Worm (Caenorhabditis elegans) whole organism, L4 larva: ENCODE data around the gene jnk-1.

Experiments
- Y105C5A.15 ChIP-seq: fragments of 200-800 bp; sonication (Bioruptor generic); IDR thresholded peaks from 2 replicates; pipeline ENCODE4 v1.3.6; 2022; ENCODE audit warnings: missing genetic modification characterization, missing compliant biosample characterization
- Y48G9A.11 ChIP-seq: fragments of 200-800 bp; sonication (Bioruptor generic); IDR thresholded peaks from 2 replicates; pipeline ENCODE4 v1.3.6; 2022; ENCODE audit warnings: missing genetic modification reagents, missing genetic modification characterization, missing compliant biosample characterization
- Y75B8A.6 ChIP-seq: fragments of 200-800 bp; sonication (Bioruptor generic); IDR thresholded peaks from 2 replicates; pipeline ENCODE4 v1.3.6; 2022; ENCODE audit warnings: missing genetic modification reagents, missing genetic modification characterization, missing compliant biosample characterization
- ZK337.2 ChIP-seq: fragments of 200-800 bp; sonication (Bioruptor generic); IDR thresholded peaks from 2 replicates; pipeline ENCODE4 v1.3.6; 2022; ENCODE audit warnings: missing genetic modification reagents, missing genetic modification characterization, missing compliant biosample characterization
- aha-1 ChIP-seq: fragments of 150-350 bp; peaks from one replicate; lab custom pipeline; 2014; ENCODE audit warnings: missing biosample characterization, missing genetic modification characterization
- ceh-20 ChIP-seq: fragments of 200-800 bp; sonication (Bioruptor generic); IDR thresholded peaks from 2 replicates; pipeline ENCODE4 v1.3.6; 2022; ENCODE audit warnings: missing genetic modification reagents, missing genetic modification characterization, missing compliant biosample characterization
- ceh-32 ChIP-seq: sonication (generic microtip); optimal IDR thresholded peaks from 2 replicates; lab custom pipeline; 2016; ENCODE audit warnings: mild to moderate bottlenecking, missing genetic modification characterization, missing compliant biosample characterization; ENCODE audit not compliant: poor library complexity
- ceh-62 ChIP-seq: sonication (generic microtip); optimal IDR thresholded peaks from 2 replicates; lab custom pipeline; 2017; ENCODE audit warnings: missing biosample characterization, missing genetic modification characterization
- ces-1 ChIP-seq: fragments of 150-350 bp; sonication (generic microtip); optimal IDR thresholded peaks from 4 replicates; lab custom pipeline; 2014; ENCODE audit warnings: missing biosample characterization, missing genetic modification reagents, missing genetic modification characterization
- daf-12 ChIP-seq: fragments of 150-350 bp; optimal IDR thresholded peaks from 2 replicates; lab custom pipeline; 2014; ENCODE audit warnings: missing biosample characterization, missing genetic modification reagents, missing genetic modification characterization
- daf-16 ChIP-seq, 3 experiments: sonication (generic microtip); optimal IDR thresholded peaks; 2 replicates each; lab custom pipeline; 2016 to 2017; ENCODE audit warnings: missing genetic modification characterization in 3 of 3, missing genetic modification reagents in 3 of 3, mild to moderate bottlenecking in 2 of 3, missing compliant biosample characterization in 2 of 3, missing biosample characterization in 1 of 3, moderate library complexity in 1 of 3
- dpl-1 ChIP-seq: fragments of 150-350 bp; optimal IDR thresholded peaks from 2 replicates; lab custom pipeline; 2014; ENCODE audit warnings: missing biosample characterization, missing genetic modification reagents, missing genetic modification characterization
- dve-1 ChIP-seq: sonication (generic microtip); optimal IDR thresholded peaks from 2 replicates; lab custom pipeline; 2017; ENCODE audit warnings: antibody characterized with exemption, mild to moderate bottlenecking, missing genetic modification characterization, missing compliant biosample characterization; ENCODE audit not compliant: insufficient read depth
- egl-43 ChIP-seq: fragments of 200-800 bp; sonication (Bioruptor generic); IDR thresholded peaks from 2 replicates; pipeline ENCODE4 v1.3.6; 2022; ENCODE audit warnings: missing genetic modification reagents, missing genetic modification characterization, missing compliant biosample characterization
- fos-1 ChIP-seq: fragments of 150-350 bp; optimal IDR thresholded peaks from 2 replicates; lab custom pipeline; 2014; ENCODE audit warnings: missing biosample characterization, missing genetic modification characterization
- hlh-11 ChIP-seq: fragments of 200-800 bp; sonication (Bioruptor generic); optimal IDR thresholded peaks from 2 replicates; lab custom pipeline; 2018; ENCODE audit warnings: mild to moderate bottlenecking, missing genetic modification characterization, missing compliant biosample characterization
- hlh-30 ChIP-seq: sonication (generic microtip); optimal IDR thresholded peaks from 2 replicates; lab custom pipeline; 2017; ENCODE audit warnings: antibody characterized with exemption, mild to moderate bottlenecking, missing genetic modification characterization, missing compliant biosample characterization; ENCODE audit not compliant: insufficient read depth
- lin-1 ChIP-seq: fragments of 200-800 bp; sonication (Bioruptor generic); IDR thresholded peaks from 2 replicates; pipeline ENCODE4 v1.3.6; 2022; ENCODE audit warnings: missing genetic modification reagents, missing genetic modification characterization, missing compliant biosample characterization
- lin-39 ChIP-seq: fragments of 150-350 bp; optimal IDR thresholded peaks from 2 replicates; lab custom pipeline; 2014; ENCODE audit warnings: missing biosample characterization, missing genetic modification reagents, missing genetic modification characterization
- lsy-2 ChIP-seq, 2 experiments: fragments of 150-350 bp in 1 of 2; sonication (generic microtip) in 1 of 2; optimal IDR thresholded peaks; 2 replicates each; lab custom pipeline; 2014 to 2017; ENCODE audit warnings: missing biosample characterization in 2 of 2, missing genetic modification characterization in 2 of 2
- mep-1 ChIP-seq: fragments of 150-350 bp; sonication (generic microtip); optimal IDR thresholded peaks from 3 replicates; lab custom pipeline; 2014; ENCODE audit warnings: missing biosample characterization, missing genetic modification characterization
- mes-2 ChIP-seq: sonication (generic microtip); optimal IDR thresholded peaks from 2 replicates; lab custom pipeline; 2016; ENCODE audit warnings: missing genotype, mild to moderate bottlenecking, missing genetic modification characterization, missing compliant biosample characterization; ENCODE audit not compliant: poor library complexity, severe bottlenecking
- mxl-2 ChIP-seq: fragments of 200-800 bp; sonication (Bioruptor generic); conservative IDR thresholded peaks from 2 replicates; pipeline ENCODE4 v1.3.6; 2022; ENCODE audit warnings: missing genetic modification reagents, missing genetic modification characterization, missing compliant biosample characterization
- nhr-10 ChIP-seq: fragments of 150-350 bp; optimal IDR thresholded peaks from 2 replicates; lab custom pipeline; 2014; ENCODE audit warnings: missing biosample characterization, missing genetic modification characterization
- nhr-111 ChIP-seq: fragments of 200-800 bp; sonication (Bioruptor generic); optimal IDR thresholded peaks from 2 replicates; lab custom pipeline; 2018; ENCODE audit warnings: mild to moderate bottlenecking, missing genetic modification characterization, missing compliant biosample characterization
- nhr-237 ChIP-seq: sonication (generic microtip); optimal IDR thresholded peaks from 2 replicates; lab custom pipeline; 2017; ENCODE audit warnings: missing biosample characterization, missing genetic modification characterization
- nhr-25 ChIP-seq: sonication (generic microtip); optimal IDR thresholded peaks from 2 replicates; lab custom pipeline; 2017; ENCODE audit warnings: missing genetic modification characterization, mild to moderate bottlenecking, missing compliant biosample characterization, antibody characterized with exemption, moderate library complexity, borderline replicate concordance; ENCODE audit not compliant: insufficient read depth
- nhr-41 ChIP-seq: fragments of 200-800 bp; sonication (Bioruptor generic); IDR thresholded peaks from 2 replicates; pipeline ENCODE4 v1.3.6; 2022; ENCODE audit warnings: missing genetic modification reagents, missing genetic modification characterization, missing compliant biosample characterization
- nhr-6 ChIP-seq: fragments of 150-350 bp; optimal IDR thresholded peaks from 2 replicates; lab custom pipeline; 2014; ENCODE audit warnings: missing biosample characterization, missing genetic modification characterization
- nhr-76 ChIP-seq: fragments of 150-350 bp; optimal IDR thresholded peaks from 2 replicates; lab custom pipeline; 2014; ENCODE audit warnings: missing biosample characterization, missing genetic modification characterization
- rbr-2 ChIP-seq: sonication (generic microtip); optimal IDR thresholded peaks from 2 replicates; lab custom pipeline; 2016; ENCODE audit warnings: missing genotype, missing genetic modification characterization, missing compliant biosample characterization
- saeg-2 ChIP-seq: fragments of 200-800 bp; sonication (Bioruptor generic); IDR thresholded peaks from 2 replicates; pipeline ENCODE4 v1.3.6; 2022; ENCODE audit warnings: missing genetic modification reagents, missing genetic modification characterization, missing compliant biosample characterization
- snpc-1.2 ChIP-seq: fragments of 200-800 bp; sonication (Bioruptor generic); IDR thresholded peaks from 2 replicates; pipeline ENCODE4 v1.3.6; 2022; ENCODE audit warnings: missing genetic modification reagents, missing genetic modification characterization, missing compliant biosample characterization
- spr-1 ChIP-seq: sonication (generic microtip); optimal IDR thresholded peaks from 2 replicates; lab custom pipeline; 2016; ENCODE audit warnings: mild to moderate bottlenecking, missing genetic modification characterization, missing compliant biosample characterization
- unc-130 ChIP-seq: sonication (generic microtip); optimal IDR thresholded peaks from 2 replicates; lab custom pipeline; 2016; ENCODE audit warnings: missing genetic modification reagents, missing genetic modification characterization, missing compliant biosample characterization
- unc-62 ChIP-seq, 3 experiments: fragments of 150-350 bp in 1 of 3; sonication (generic microtip); optimal IDR thresholded peaks in 2 of 3; peaks in 1 of 3; 1 replicate in 1 of 3; 2 replicates in 2 of 3; lab custom pipeline; 2014 to 2017; ENCODE audit warnings: missing biosample characterization in 3 of 3, missing genetic modification characterization in 3 of 3, missing genetic modification reagents in 3 of 3, missing genotype in 1 of 3
- vab-7 ChIP-seq: fragments of 200-800 bp; sonication (Bioruptor generic); IDR thresholded peaks from 2 replicates; pipeline ENCODE4 v1.3.6; 2022; ENCODE audit warnings: missing genetic modification reagents, missing genetic modification characterization, missing compliant biosample characterization
- zfp-2 ChIP-seq: sonication (generic microtip); optimal IDR thresholded peaks from 2 replicates; lab custom pipeline; 2016; ENCODE audit warnings: mild to moderate bottlenecking, missing genetic modification characterization, missing compliant biosample characterization

The jnk-1 gene

DNA sequence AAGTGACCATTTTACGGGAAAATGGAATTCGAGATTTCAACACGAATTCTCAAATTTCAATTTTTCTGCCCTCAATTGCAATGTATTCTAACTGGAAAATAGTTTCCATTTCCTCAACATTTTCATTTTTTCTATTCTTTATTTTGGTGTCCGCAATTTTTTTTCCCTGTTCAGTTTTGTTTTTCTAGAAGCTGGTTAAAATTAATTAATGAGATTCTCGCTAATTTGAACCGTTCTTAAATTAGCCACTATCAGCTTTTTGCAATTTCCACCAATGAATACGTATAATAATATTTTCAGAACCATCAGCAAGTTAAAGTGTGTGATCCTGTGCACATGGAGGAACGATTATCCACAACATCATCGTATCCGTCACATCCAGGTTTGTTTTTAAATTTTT is at the start of gene jnk-1:
Gene jnk-1, plus strand, starts transcription at position 301 of the 400 bp plus-strand sequence.
- TF ChIP-seq daf-16 (GFP tag; optimal IDR thresholded peaks at IDR 0.05; lab: Kevin White, UChicago) (no peak), daf-16 (tag; optimal IDR thresholded peaks at IDR 0.05; lab: Kevin White, UChicago) (no peak), hlh-11 (tag; lab: Kevin White, UChicago) (no peak), Y48G9A.11 (GFP tag; lab: Robert Waterston, UW) (no peak), fos-1 (no peak)

DNA sequence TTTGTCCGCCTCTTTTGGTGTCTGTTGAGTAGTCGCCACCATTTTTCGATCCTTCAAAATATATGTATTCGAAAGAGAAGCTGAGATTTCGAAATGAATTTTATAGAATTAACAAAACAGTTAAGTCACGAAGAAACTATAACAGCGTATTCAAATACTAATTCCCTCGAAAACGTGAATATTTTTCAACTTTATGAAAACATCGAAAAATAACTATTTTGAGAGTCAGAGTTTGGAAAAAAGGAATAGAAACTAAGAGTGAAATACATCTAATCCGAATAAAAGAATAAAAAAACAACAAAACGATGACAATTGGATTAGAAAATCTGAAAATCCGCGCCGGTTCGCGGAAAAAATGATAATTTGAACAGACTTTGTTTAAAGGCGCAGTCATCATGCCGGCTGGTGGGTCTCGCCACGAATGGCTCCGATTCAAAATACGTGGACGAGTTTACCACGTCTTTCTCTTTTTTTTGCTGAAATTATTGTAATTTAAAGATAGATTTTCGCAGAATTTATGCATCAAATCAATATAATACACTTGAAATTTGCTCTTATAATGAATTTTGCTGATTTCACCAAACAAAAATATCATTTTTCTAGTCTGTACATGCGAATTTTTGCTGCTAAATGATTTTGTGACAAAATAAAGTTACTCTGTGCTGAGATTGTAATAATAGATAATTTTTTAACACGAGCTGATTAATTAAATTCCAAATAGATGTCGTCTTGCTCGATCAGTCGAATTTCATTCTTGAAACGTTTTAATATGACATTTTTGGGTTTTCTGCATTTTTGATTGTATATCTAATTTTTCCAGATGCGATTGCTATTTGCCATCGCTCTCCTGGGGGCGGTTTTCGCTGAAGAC is 47.3 kb upstream of the jnk-1 start, which contains the start of the genes rpn-1 and ribo-1:
Gene rpn-1, minus strand, starts transcription at position 51 of the 871 bp plus-strand sequence.
Gene ribo-1, plus strand, starts transcription at position 821 of the 871 bp plus-strand sequence.
- no peak for TF ChIP-seq Y75B8A.6 (GFP tag; lab: Robert Waterston, UW)
- TF ChIP-seq snpc-1.2 (GFP tag; lab: Robert Waterston, UW): no peak
- no peak for TF ChIP-seq zfp-2 (tag; lab: Kevin White, UChicago)
- no peak for TF ChIP-seq lin-1 (GFP tag; lab: Robert Waterston, UW)
- peak; percentile 9 for TF ChIP-seq dve-1 (tag; lab: Kevin White, UChicago)
- TF ChIP-seq nhr-76: no peak
- TF ChIP-seq nhr-10: no peak
- TF ChIP-seq unc-62 (GFP tag; optimal IDR thresholded peaks at IDR 0.05 in 1 of 2; lab: Kevin White, UChicago): peak in 1 of 2 experiments; percentile 19
- no peak for TF ChIP-seq unc-62 (tag; optimal IDR thresholded peaks at IDR 0.05; lab: Kevin White, UChicago)
- no peak for TF ChIP-seq fos-1
- peak; percentile 53 for TF ChIP-seq unc-130 (GFP tag; lab: Kevin White, UChicago)
- TF ChIP-seq ces-1 (GFP tag; lab: Kevin White, UChicago): no peak
- TF ChIP-seq rbr-2: no peak
- TF ChIP-seq spr-1: no peak
- no peak for TF ChIP-seq ceh-62 (tag; lab: Kevin White, UChicago)
- TF ChIP-seq mep-1 (tag; lab: Kevin White, UChicago): no peak
- no peak for TF ChIP-seq nhr-237
- TF ChIP-seq vab-7 (GFP tag; lab: Robert Waterston, UW): no peak
- no peak for TF ChIP-seq nhr-111 (GFP tag; lab: Kevin White, UChicago)
- no peak for TF ChIP-seq ZK337.2
- no peak for TF ChIP-seq daf-12 (tag; lab: Kevin White, UChicago)
- no peak for TF ChIP-seq nhr-25 (tag; lab: Kevin White, UChicago)
- no peak for TF ChIP-seq nhr-41 (GFP tag; lab: Robert Waterston, UW)
- TF ChIP-seq hlh-30 (tag; lab: Kevin White, UChicago): no peak
- peak; percentile 88 for TF ChIP-seq aha-1 (tag; lab: Kevin White, UChicago)
- peak; percentile 57 for TF ChIP-seq dpl-1 (GFP tag; lab: Kevin White, UChicago)
- no peak for TF ChIP-seq egl-43 (GFP tag; lab: Robert Waterston, UW)
- TF ChIP-seq ceh-20: no peak
- TF ChIP-seq lsy-2 (tag; optimal IDR thresholded peaks at IDR 0.05; lab: Kevin White, UChicago): peak in 1 of 2 experiments; percentile 64
- TF ChIP-seq mxl-2 (GFP tag; lab: Robert Waterston, UW): no peak
- no peak for TF ChIP-seq saeg-2 (GFP tag; lab: Robert Waterston, UW)
- no peak for TF ChIP-seq lin-39 (tag; lab: Kevin White, UChicago)
- TF ChIP-seq ceh-32 (tag; lab: Kevin White, UChicago): no peak
- TF ChIP-seq nhr-6: peak; percentile 15
- no peak for TF ChIP-seq Y105C5A.15 (GFP tag; lab: Robert Waterston, UW)
- no peak for TF ChIP-seq daf-16 (GFP tag; optimal IDR thresholded peaks at IDR 0.05; lab: Kevin White, UChicago)
- peak; percentile 25 for TF ChIP-seq daf-16 (tag; optimal IDR thresholded peaks at IDR 0.05; lab: Kevin White, UChicago)
- peak; percentile 39 for TF ChIP-seq mes-2 (tag; lab: Kevin White, UChicago)
